Fruit fly (Drosophila melanogaster): ENCODE data around the gene ple.

ple gene

dm6 chr3L:6742974-6743345 lies 23.6 kb upstream of the ple start, which contains the start of gene dikar (continued):
- TF ChIP-seq N (GFP tag; optimal IDR thresholded peaks at IDR 0.05) (no peak), tai (GFP tag; optimal IDR thresholded peaks at IDR 0.05) (no peak), foxo (GFP tag; optimal IDR thresholded peaks at IDR 0.05) (peak in 1 of 2 experiments; percentile 46)

dm6 chr3L:6742110-6742718 lies 22.9 kb upstream of the ple start:
- TF ChIP-seq Abd-B (GFP tag; optimal IDR thresholded peaks at IDR 0.05) = no peak
- no peak for TF ChIP-seq N (GFP tag; optimal IDR thresholded peaks at IDR 0.05)
- peak; percentile 12 for TF ChIP-seq Hr78 (GFP tag; optimal IDR thresholded peaks at IDR 0.05)
- no peak for TF ChIP-seq Jra (GFP tag; optimal IDR thresholded peaks at IDR 0.05)
- TF ChIP-seq HLH106 (tag; optimal IDR thresholded peaks at IDR 0.05) = no peak
- TF ChIP-seq Vsx2 (GFP tag; optimal IDR thresholded peaks at IDR 0.05; ENCODE audit: partially characterized antibody) = no peak
- TF ChIP-seq psq (GFP tag; optimal IDR thresholded peaks at IDR 0.05) = peak; percentile 100
- no peak for TF ChIP-seq CrebA (GFP tag; optimal IDR thresholded peaks at IDR 0.05; ENCODE audit: borderline replicate concordance)
- no peak for TF ChIP-seq dmrt93B (GFP tag; optimal IDR thresholded peaks at IDR 0.05)
- TF ChIP-seq Myc (optimal IDR thresholded peaks at IDR 0.05) = no peak
- no peak for TF ChIP-seq Dfd (GFP tag; optimal IDR thresholded peaks at IDR 0.05)
- TF ChIP-seq Dif (GFP tag; optimal IDR thresholded peaks at IDR 0.05; ENCODE audit: partially characterized antibody) = peak; percentile 32
- TF ChIP-seq br (GFP tag; optimal IDR thresholded peaks at IDR 0.05) = no peak
- TF ChIP-seq Rel (GFP tag; optimal IDR thresholded peaks at IDR 0.05) = no peak
- peak; percentile 37 for TF ChIP-seq Rel (tag; optimal IDR thresholded peaks at IDR 0.05)
- no peak for TF ChIP-seq ey (GFP tag; optimal IDR thresholded peaks at IDR 0.05)
- no peak for TF ChIP-seq sv (GFP tag; optimal IDR thresholded peaks at IDR 0.05)
- peak; percentile 90 for TF ChIP-seq h (GFP tag; optimal IDR thresholded peaks at IDR 0.05)

- TF ChIP-seq Vsx2 (GFP tag; optimal IDR thresholded peaks at IDR 0.05; ENCODE audit: partially characterized antibody) = no peak
- peak; percentile 95 for TF ChIP-seq Dfd (GFP tag; optimal IDR thresholded peaks at IDR 0.05)
These were observed 11.8 kb upstream of the ple start for dm6 chr3L:6731077-6731476.

- TF ChIP-seq CG9705 (GFP tag; optimal IDR thresholded peaks at IDR 0.05) (no peak), Rel (GFP tag; optimal IDR thresholded peaks at IDR 0.05) (no peak), Rel (tag; optimal IDR thresholded peaks at IDR 0.05) (peak; percentile 79), brk (GFP tag; optimal IDR thresholded peaks at IDR 0.05) (no peak), Sp1 (GFP tag; optimal IDR thresholded peaks at IDR 0.05) (no peak), dmrt93B (GFP tag; optimal IDR thresholded peaks at IDR 0.05) (no peak), Dfd (GFP tag; optimal IDR thresholded peaks at IDR 0.05) (no peak)
These were observed 5.2 kb upstream of the ple start for dm6 chr3L:6724511-6724910.

dm6 chr3L:6723338-6723737 lies 4.0 kb upstream of the ple start:
- TF ChIP-seq Rel (GFP tag; optimal IDR thresholded peaks at IDR 0.05) = no peak
- TF ChIP-seq Rel (tag; optimal IDR thresholded peaks at IDR 0.05) = peak; percentile 55
- TF ChIP-seq lola (GFP tag; optimal IDR thresholded peaks at IDR 0.05) = no peak

dm6 chr3L:6708995-6709606 lies 10.2 kb downstream of the ple start:
- TF ChIP-seq jim (GFP tag; optimal IDR thresholded peaks at IDR 0.05) = no peak
- peak; percentile 46 for TF ChIP-seq Hnf4 (GFP tag; optimal IDR thresholded peaks at IDR 0.05)
- TF ChIP-seq dsf (GFP tag; optimal IDR thresholded peaks at IDR 0.05; ENCODE audit: borderline replicate concordance) = peak; percentile 17
- peak; percentile 3 for TF ChIP-seq Dif (GFP tag; optimal IDR thresholded peaks at IDR 0.05; ENCODE audit: partially characterized antibody)
- no peak for TF ChIP-seq Abd-B (GFP tag; optimal IDR thresholded peaks at IDR 0.05)
- peak; percentile 62 for TF ChIP-seq h (GFP tag; optimal IDR thresholded peaks at IDR 0.05)
- peak; percentile 36 for TF ChIP-seq tai (GFP tag; optimal IDR thresholded peaks at IDR 0.05)
- peak; percentile 58 for TF ChIP-seq HLH106 (tag; optimal IDR thresholded peaks at IDR 0.05)
- peak; percentile 29 for TF ChIP-seq sv (GFP tag; optimal IDR thresholded peaks at IDR 0.05)
- peak; percentile 22 for TF ChIP-seq psq (GFP tag; optimal IDR thresholded peaks at IDR 0.05)
- TF ChIP-seq CG9705 (GFP tag; optimal IDR thresholded peaks at IDR 0.05) = peak; percentile 75
- TF ChIP-seq usp (GFP tag; optimal IDR thresholded peaks at IDR 0.05) = no peak
- no peak for TF ChIP-seq pan (optimal IDR thresholded peaks at IDR 0.05)
- TF ChIP-seq Jra (GFP tag; optimal IDR thresholded peaks at IDR 0.05) = no peak
- peak; percentile 3 for TF ChIP-seq ey (GFP tag; optimal IDR thresholded peaks at IDR 0.05)
- TF ChIP-seq Rel (GFP tag; optimal IDR thresholded peaks at IDR 0.05) = no peak
- no peak for TF ChIP-seq Rel (tag; optimal IDR thresholded peaks at IDR 0.05)
- peak; percentile 73 for TF ChIP-seq br (GFP tag; optimal IDR thresholded peaks at IDR 0.05)
- peak; percentile 46 for TF ChIP-seq OdsH (GFP tag; optimal IDR thresholded peaks at IDR 0.05)
- TF ChIP-seq CG32264 (GFP tag; optimal IDR thresholded peaks at IDR 0.05) = no peak
- peak; percentile 87 for TF ChIP-seq rgr (GFP tag; optimal IDR thresholded peaks at IDR 0.05)
- peak; percentile 90 for TF ChIP-seq Hr83 (GFP tag; optimal IDR thresholded peaks at IDR 0.05; ENCODE audit: poor library complexity, severe bottlenecking)
- peak; percentile 34 for TF ChIP-seq brk (GFP tag; optimal IDR thresholded peaks at IDR 0.05)
- peak; percentile 77 for TF ChIP-seq dmrt93B (GFP tag; optimal IDR thresholded peaks at IDR 0.05)
- peak; percentile 72 for TF ChIP-seq fru (GFP tag; optimal IDR thresholded peaks at IDR 0.05)
- TF ChIP-seq foxo (GFP tag; optimal IDR thresholded peaks at IDR 0.05) = peak in 1 of 2 experiments; percentile 84
- TF ChIP-seq Sp1 (GFP tag; optimal IDR thresholded peaks at IDR 0.05) = peak; percentile 77

Measured in whole organism, wandering third instar larva.